Fruit fly (Drosophila melanogaster) whole organism, wandering third instar larva: ENCODE results near the gene smash.
A peak's percentile ranks its signal among the peaks of the same experiment; 100 is the strongest.

ENCODE experiments used
- CG32264 ChIP-seq: fragments of 200-800 bp; sonication (Bioruptor generic); optimal IDR thresholded peaks from 2 replicates; lab custom pipeline; 2016; ENCODE audit warnings: missing biosample characterization, missing genetic modification characterization
- CG9705 ChIP-seq: fragments of 200-800 bp; sonication (Bioruptor generic); optimal IDR thresholded peaks from 2 replicates; lab custom pipeline; 2018; ENCODE audit warnings: missing biosample characterization, mild to moderate bottlenecking, missing genetic modification characterization
- Hr78 ChIP-seq: fragments of >200 bp; optimal IDR thresholded peaks from 2 replicates; lab custom pipeline; 2017; ENCODE audit warnings: missing biosample characterization, missing genetic modification characterization
- Myc ChIP-seq: fragments of >200 bp; optimal IDR thresholded peaks from 2 replicates; lab custom pipeline; 2017
- N ChIP-seq: fragments of >200 bp; optimal IDR thresholded peaks from 2 replicates; lab custom pipeline; 2018; ENCODE audit warnings: missing biosample characterization, missing external identifiers, missing genetic modification characterization
- OdsH ChIP-seq: fragments of 200-800 bp; sonication (Bioruptor generic); optimal IDR thresholded peaks from 2 replicates; lab custom pipeline; 2016; ENCODE audit warnings: missing biosample characterization, mild to moderate bottlenecking, missing genetic modification characterization
- dsf ChIP-seq: sonication (Bioruptor generic); optimal IDR thresholded peaks from 2 replicates; lab custom pipeline; 2016; ENCODE audit warnings: missing biosample characterization, missing genetic modification characterization, borderline replicate concordance
- ey ChIP-seq: fragments of 200-800 bp; sonication (Bioruptor generic); optimal IDR thresholded peaks from 2 replicates; lab custom pipeline; 2016; ENCODE audit warnings: missing biosample characterization, missing genetic modification characterization
- tai ChIP-seq: sonication (Bioruptor generic); optimal IDR thresholded peaks from 2 replicates; lab custom pipeline; 2016; ENCODE audit warnings: missing biosample characterization, missing genetic modification characterization

dm6 chr3R:4667399-4668201 is 8.2 kb downstream of the smash start:
- no peak for TF ChIP-seq CG32264 (GFP tag; lab: Kevin White, UChicago)
- TF ChIP-seq ey (GFP tag; lab: Kevin White, UChicago): peak; percentile 60
- no peak for TF ChIP-seq Myc (lab: Kevin White, UChicago)
- TF ChIP-seq N (GFP tag; lab: Kevin White, UChicago): no peak
- TF ChIP-seq Hr78 (GFP tag; lab: Kevin White, UChicago): no peak
- TF ChIP-seq tai: peak; percentile 56
- TF ChIP-seq OdsH: peak; percentile 38
- peak; percentile 15 for TF ChIP-seq CG9705 (GFP tag; lab: Kevin White, UChicago)
- TF ChIP-seq dsf (GFP tag; lab: Kevin White, UChicago): no peak
